Worm (Caenorhabditis elegans): Measurements from ENCODE around the gene R02D5.3.
A peak's percentile ranks its signal among the peaks of the same experiment; 100 is the strongest.

The R02D5.3 gene

DNA sequence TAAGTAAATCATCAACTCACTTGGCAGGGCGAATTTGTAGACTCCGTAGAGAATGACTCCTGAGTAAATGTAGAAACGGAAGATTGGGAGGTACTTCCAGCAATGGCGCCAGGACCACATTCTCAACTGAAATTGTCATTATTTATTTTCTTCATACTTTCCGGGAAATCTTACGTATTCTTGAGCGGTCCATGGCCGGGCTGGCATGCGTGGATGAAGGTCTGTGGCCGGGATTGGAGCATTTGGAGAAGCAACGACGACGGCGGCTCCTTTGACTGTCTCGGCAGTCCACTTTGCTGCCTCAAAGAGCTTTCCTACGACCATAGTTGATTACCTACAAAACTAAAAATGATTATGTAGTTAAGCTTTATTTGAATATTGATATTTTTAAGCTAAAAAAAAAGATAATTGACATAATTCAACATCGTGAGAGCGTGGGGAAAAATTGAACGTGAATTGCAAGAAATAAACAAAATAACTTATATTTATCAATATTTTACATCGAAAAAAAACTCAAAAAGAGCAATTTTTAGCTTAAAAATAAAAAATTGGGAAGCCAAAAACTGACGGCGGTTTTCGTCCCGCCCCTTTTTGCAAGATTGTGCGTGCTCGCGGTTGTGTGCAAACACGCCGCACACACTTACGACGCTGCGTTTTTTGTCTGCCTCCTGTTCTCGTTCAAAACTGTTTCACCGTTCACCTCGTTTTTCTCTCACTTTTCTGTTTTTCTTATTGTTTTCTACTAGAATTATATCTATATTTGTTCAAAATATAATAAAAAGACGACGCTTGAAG is 41.0 kb downstream of the R02D5.3 start, which contains the start of gene ril-1 (continued):
- TF ChIP-seq rnt-1 (tag; optimal IDR thresholded peaks at IDR 0.05) (peak; percentile 35), sup-37 (GFP tag; optimal IDR thresholded peaks at IDR 0.05) (no peak), nhr-237 (tag; optimal IDR thresholded peaks at IDR 0.05) (no peak), lsy-2 (tag; optimal IDR thresholded peaks at IDR 0.05) (peak; percentile 27 to 58), skn-1 (tag; optimal IDR thresholded peaks at IDR 0.05) (peak; percentile 40), blmp-1 (tag; optimal IDR thresholded peaks at IDR 0.05) (no peak), nhr-20 (tag; optimal IDR thresholded peaks at IDR 0.05) (peak; percentile 25), nhr-85 (tag) (peak; percentile 67), unc-130 (tag; optimal IDR thresholded peaks at IDR 0.05) (peak; percentile 14)

DNA sequence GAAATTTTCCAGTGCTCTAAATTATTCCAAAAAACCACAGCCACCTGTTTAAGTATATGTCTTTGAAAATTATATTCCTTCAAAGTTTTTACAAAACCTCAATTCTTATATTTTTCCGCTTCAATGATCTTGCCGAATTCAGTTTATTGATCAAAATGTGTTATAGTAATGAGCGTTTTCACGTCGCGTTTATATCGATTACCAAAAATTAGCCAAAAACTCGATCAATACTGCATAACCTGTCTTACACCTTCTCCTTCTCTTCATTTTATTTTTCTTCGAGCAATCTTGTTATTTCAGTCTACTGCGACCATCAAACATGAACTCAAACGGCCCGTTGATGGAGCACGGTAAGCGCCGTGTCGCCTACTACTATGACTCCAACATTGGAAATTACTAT is 42.1 kb downstream of the R02D5.3 start, which contains the start of gene hda-1:
TSS of gene hda-1 (plus strand) at position 301 of the 400 bp plus-strand sequence.
- TF ChIP-seq mab-9 (GFP tag; IDR thresholded peaks at IDR 0.05), result no peak
- TF ChIP-seq egl-27 (tag; optimal IDR thresholded peaks at IDR 0.05), result no peak
- TF ChIP-seq unc-86 (tag; optimal IDR thresholded peaks at IDR 0.05), result no peak
- no peak for TF ChIP-seq hlh-4 (tag; optimal IDR thresholded peaks at IDR 0.05)
- no peak for TF ChIP-seq nhr-28 (tag; optimal IDR thresholded peaks at IDR 0.05)
- TF ChIP-seq irx-1 (tag; optimal IDR thresholded peaks at IDR 0.05), result no peak
- no peak for TF ChIP-seq aly-2 (tag; optimal IDR thresholded peaks at IDR 0.05)
- TF ChIP-seq lsy-2 (tag; optimal IDR thresholded peaks at IDR 0.05), result no peak
- TF ChIP-seq nhr-12 (tag; optimal IDR thresholded peaks at IDR 0.05), result no peak
- no peak for TF ChIP-seq nhr-237 (tag; optimal IDR thresholded peaks at IDR 0.05)
- TF ChIP-seq unc-62 (GFP tag; optimal IDR thresholded peaks at IDR 0.05), result no peak
- TF ChIP-seq lin-35 (GFP tag; optimal IDR thresholded peaks at IDR 0.05), result no peak
- no peak for TF ChIP-seq ztf-11 (tag; optimal IDR thresholded peaks at IDR 0.05)
- no peak for TF ChIP-seq swsn-7 (tag; optimal IDR thresholded peaks at IDR 0.05)
- TF ChIP-seq fkh-4 (tag; optimal IDR thresholded peaks at IDR 0.05; ENCODE audit: borderline replicate concordance), result no peak
- TF ChIP-seq F16B12.6 (tag; optimal IDR thresholded peaks at IDR 0.05), result no peak
- no peak for TF ChIP-seq ceh-90 (tag; optimal IDR thresholded peaks at IDR 0.05)

DNA sequence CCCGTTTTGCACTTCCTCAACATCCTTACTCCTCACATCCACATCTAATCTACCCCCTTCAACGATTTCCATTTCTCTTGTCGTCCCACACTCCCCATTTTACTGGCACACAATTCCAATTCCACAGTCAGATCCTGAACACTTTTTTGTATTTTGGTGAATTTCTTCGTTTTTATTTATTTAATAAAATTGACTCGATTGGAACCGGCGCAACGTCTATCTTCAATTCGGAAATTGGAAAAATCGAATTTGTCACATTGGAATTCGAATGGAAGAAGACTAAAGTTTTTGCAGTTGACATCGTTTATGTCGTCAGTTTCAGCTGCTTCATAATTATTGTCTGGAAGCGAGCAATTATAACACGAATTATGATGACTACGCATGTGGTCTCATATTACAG is 44.2 kb downstream of the R02D5.3 start:
- TF ChIP-seq ceh-8 (GFP tag; optimal IDR thresholded peaks at IDR 0.05) (no peak), fkh-8 (tag; optimal IDR thresholded peaks at IDR 0.05) (no peak), snu-23 (GFP tag; optimal IDR thresholded peaks at IDR 0.05) (no peak), ceh-90 (tag; optimal IDR thresholded peaks at IDR 0.05) (no peak)

- TF ChIP-seq Y116A8C.19 (tag; optimal IDR thresholded peaks at IDR 0.05; ENCODE audit: borderline replicate concordance), result no peak
- no peak for TF ChIP-seq ces-1 (GFP tag; optimal IDR thresholded peaks at IDR 0.05)
- TF ChIP-seq mep-1 (tag; optimal IDR thresholded peaks at IDR 0.05), result no peak
- TF ChIP-seq nhr-11 (tag; optimal IDR thresholded peaks at IDR 0.05), result no peak
- no peak for TF ChIP-seq skn-1 (tag; optimal IDR thresholded peaks at IDR 0.05)
- no peak for TF ChIP-seq fos-1 (tag; optimal IDR thresholded peaks at IDR 0.05)
- TF ChIP-seq lir-3 (tag; optimal IDR thresholded peaks at IDR 0.05; ENCODE audit: poor library complexity), result no peak
- no peak for TF ChIP-seq dsc-1 (tag; optimal IDR thresholded peaks at IDR 0.05)
- no peak for TF ChIP-seq nhr-76 (tag; optimal IDR thresholded peaks at IDR 0.05)
- TF ChIP-seq aha-1 (tag; optimal IDR thresholded peaks at IDR 0.05), result no peak
- no peak for TF ChIP-seq jun-1 (tag; optimal IDR thresholded peaks at IDR 0.05)
- no peak for TF ChIP-seq ceh-90 (tag; optimal IDR thresholded peaks at IDR 0.05)
- TF ChIP-seq tbx-2 (tag; optimal IDR thresholded peaks at IDR 0.05), result no peak
- TF ChIP-seq rnt-1 (tag; optimal IDR thresholded peaks at IDR 0.05), result no peak
- TF ChIP-seq mef-2 (tag; optimal IDR thresholded peaks at IDR 0.05), result no peak
These were observed 47.9 kb downstream of the R02D5.3 start, which contains the start of gene kcnl-4 for ce11 chrV:14530813-14531212. TSS of gene kcnl-4 (plus strand) at chrV:14531113.

Measured in whole organism, L1 larva.